Fruit fly (Drosophila melanogaster): ENCODE measurements around the gene CG12204.
A peak's percentile ranks its signal among the peaks of the same experiment; 100 is the strongest.

DNA sequence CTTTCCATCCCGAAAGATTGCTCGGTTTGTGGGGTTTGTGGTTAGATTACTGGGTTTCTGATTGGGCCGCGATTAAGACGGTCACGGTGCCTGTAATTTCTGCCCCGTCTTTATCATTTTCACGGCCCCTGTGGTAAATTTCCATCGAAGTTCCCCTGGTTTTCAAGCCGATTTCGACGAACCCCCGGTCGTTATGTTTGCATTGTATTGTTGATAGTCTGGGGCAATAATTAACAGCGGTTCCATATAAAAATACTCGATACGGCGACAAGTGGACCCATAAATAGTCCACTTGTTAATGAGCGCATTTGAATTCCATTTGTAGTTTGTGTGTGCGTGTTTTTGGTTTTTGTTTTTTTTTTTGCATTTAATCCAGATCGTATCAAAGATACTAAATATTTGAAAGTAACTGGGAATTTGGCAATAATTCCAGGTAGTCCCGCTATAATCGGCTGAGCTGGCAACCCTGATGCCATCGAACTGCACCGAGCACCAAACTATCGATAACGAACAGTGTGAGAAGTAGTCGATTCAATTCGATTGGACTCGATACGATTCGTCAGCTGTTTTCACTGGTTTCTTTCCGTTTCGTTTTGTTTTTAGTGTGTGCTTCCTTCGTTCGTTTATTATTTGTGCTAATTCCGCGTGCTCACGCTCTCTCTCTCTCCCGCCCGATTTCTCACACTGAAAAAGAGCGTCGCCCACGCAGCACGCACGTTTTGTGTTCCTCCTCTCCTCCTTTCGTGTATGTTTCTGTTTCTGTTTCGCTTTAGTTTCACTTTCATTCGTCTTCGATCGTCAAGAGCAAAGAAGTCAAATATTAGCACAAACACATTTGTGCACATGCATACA lies 11.4 kb upstream of the CG12204 start:
- no peak for TF ChIP-seq Vsx2 (GFP tag; optimal IDR thresholded peaks at IDR 0.05; ENCODE audit: partially characterized antibody)
- peak; percentile 46 for TF ChIP-seq fru (GFP tag; optimal IDR thresholded peaks at IDR 0.05)
- TF ChIP-seq OdsH (GFP tag; optimal IDR thresholded peaks at IDR 0.05) = peak; percentile 4
- no peak for TF ChIP-seq Abd-B (GFP tag; optimal IDR thresholded peaks at IDR 0.05)
- no peak for TF ChIP-seq Myc (optimal IDR thresholded peaks at IDR 0.05)
- no peak for TF ChIP-seq jim (GFP tag; optimal IDR thresholded peaks at IDR 0.05)
- TF ChIP-seq N (GFP tag; optimal IDR thresholded peaks at IDR 0.05) = no peak
- no peak for TF ChIP-seq usp (GFP tag; optimal IDR thresholded peaks at IDR 0.05)
- TF ChIP-seq pan (optimal IDR thresholded peaks at IDR 0.05) = no peak
- TF ChIP-seq Dfd (GFP tag; optimal IDR thresholded peaks at IDR 0.05) = no peak
